Fruit fly (Drosophila melanogaster): ENCODE data around the gene Pgam5.
A peak's percentile ranks its signal among the peaks of the same experiment; 100 is the strongest.

Pgam5 gene

dm6 chrX:1842875-1843274, 30.5 kb downstream of the Pgam5 start:
- TF ChIP-seq EcR (GFP tag; optimal IDR thresholded peaks at IDR 0.05): peak; percentile 31
- TF ChIP-seq CG4496 (GFP tag; IDR thresholded peaks at IDR 0.05): no peak
- TF ChIP-seq Ets98B (GFP tag; IDR thresholded peaks at IDR 0.05): peak; percentile 12; the same call in 1 of the 2 replicates

- TF ChIP-seq CG8301 (tag; optimal IDR thresholded peaks at IDR 0.05) (peak; percentile 60), Ets98B (GFP tag; IDR thresholded peaks at IDR 0.05) (peak; percentile 51), EcR (GFP tag; optimal IDR thresholded peaks at IDR 0.05) (peak; percentile 88), CG12605 (GFP tag; IDR thresholded peaks at IDR 0.05) (no peak), CG10348 (GFP tag; IDR thresholded peaks at IDR 0.05) (no peak), gl (tag; optimal IDR thresholded peaks at IDR 0.05) (peak; percentile 82), Pif1B (GFP tag; optimal IDR thresholded peaks at IDR 0.05) (peak; percentile 88), Pif1A (GFP tag; optimal IDR thresholded peaks at IDR 0.05) (peak; percentile 84), Snoo (tag; optimal IDR thresholded peaks at IDR 0.05) (peak; percentile 79), CG14655 (GFP tag; optimal IDR thresholded peaks at IDR 0.05) (peak; percentile 75), D1 (tag; optimal IDR thresholded peaks at IDR 0.05) (peak; percentile 57), CG15710 (tag; optimal IDR thresholded peaks at IDR 0.05) (peak; percentile 87), CG4496 (GFP tag; IDR thresholded peaks at IDR 0.05) (peak; percentile 73), CG13204 (GFP tag; optimal IDR thresholded peaks at IDR 0.05) (peak; percentile 63), CG32121 (GFP tag; IDR thresholded peaks at IDR 0.05) (no peak), CG9948 (tag; optimal IDR thresholded peaks at IDR 0.05) (peak; percentile 80), rn (GFP tag; IDR thresholded peaks at IDR 0.05) (0 out of 2 replicates have a peak, but pooled peaks have one; percentile 35), CG34367 (tag; optimal IDR thresholded peaks at IDR 0.05) (peak; percentile 87), CG8159 (tag; optimal IDR thresholded peaks at IDR 0.05) (peak; percentile 84), fd96Ca (GFP tag; IDR thresholded peaks at IDR 0.05) (peak; percentile 64; the same call in 2 of the 3 replicates), CG17806 (tag; optimal IDR thresholded peaks at IDR 0.05) (peak; percentile 83)
Measured at dm6 chrX:1840520-1840919, 32.8 kb downstream of the Pgam5 start.

DNA sequence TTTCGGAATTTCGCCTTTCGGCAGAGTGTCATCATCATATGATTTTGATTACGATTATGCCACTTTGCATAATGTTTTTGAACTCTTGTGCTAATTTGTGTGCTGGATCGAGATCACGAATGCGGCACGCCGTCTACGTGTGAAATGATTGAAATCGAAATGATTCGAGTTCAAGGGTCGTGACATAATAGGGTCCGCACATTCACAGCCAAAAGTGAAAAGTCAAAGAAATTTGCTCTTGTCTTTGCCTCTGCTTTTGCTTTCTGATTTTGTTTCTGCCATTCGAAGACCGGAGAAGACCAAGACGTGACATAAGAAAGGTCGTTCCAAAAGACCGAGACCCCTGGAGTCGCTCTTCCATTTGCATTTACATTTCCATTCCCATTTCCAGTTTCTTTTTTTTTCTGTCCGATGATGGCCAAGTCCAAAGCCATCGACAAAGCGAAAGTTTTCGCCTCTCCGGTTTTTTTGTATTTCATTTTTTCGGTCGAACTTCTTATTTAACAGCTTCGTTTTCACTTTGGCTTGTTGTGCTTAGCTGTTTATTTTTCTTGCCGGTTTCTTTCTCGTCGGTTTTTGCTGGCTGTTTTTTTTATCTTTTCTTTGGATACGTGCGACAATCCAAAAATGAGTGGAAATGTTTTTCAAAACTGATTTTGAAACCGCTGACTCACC, 38.5 kb downstream of the Pgam5 start:
- TF ChIP-seq fd96Ca (GFP tag; IDR thresholded peaks at IDR 0.05) (no peak), CG15710 (tag; optimal IDR thresholded peaks at IDR 0.05) (no peak), CG4496 (GFP tag; IDR thresholded peaks at IDR 0.05) (no peak), gl (tag; optimal IDR thresholded peaks at IDR 0.05) (no peak), CG12605 (GFP tag; IDR thresholded peaks at IDR 0.05) (no peak), rn (GFP tag; IDR thresholded peaks at IDR 0.05) (no peak), CG34367 (tag; optimal IDR thresholded peaks at IDR 0.05) (no peak), CG32121 (GFP tag; IDR thresholded peaks at IDR 0.05) (no peak), Pif1A (GFP tag; optimal IDR thresholded peaks at IDR 0.05) (no peak), CG8159 (tag; optimal IDR thresholded peaks at IDR 0.05) (no peak), CG13204 (GFP tag; optimal IDR thresholded peaks at IDR 0.05) (no peak)

DNA sequence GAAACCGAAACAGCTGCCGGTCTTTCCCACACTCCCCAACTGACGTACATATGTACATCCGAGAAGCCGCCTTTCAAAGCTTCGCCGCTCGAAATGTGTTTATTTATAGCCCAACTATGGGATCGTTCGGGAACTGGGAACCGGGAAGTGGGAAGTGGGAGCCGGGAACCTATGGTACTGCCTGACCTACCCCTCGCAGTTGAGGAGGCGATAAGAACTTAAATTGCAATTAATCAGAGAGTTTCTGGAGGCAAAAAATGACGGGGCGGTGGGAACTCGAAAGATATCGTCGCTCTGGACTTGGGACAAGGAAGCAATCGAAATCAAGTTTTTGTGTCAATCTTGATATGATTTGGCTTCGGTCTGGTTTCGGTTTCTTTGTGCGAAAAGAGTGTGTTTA, 40.7 kb downstream of the Pgam5 start:
- TF ChIP-seq CG34367 (tag; optimal IDR thresholded peaks at IDR 0.05) (no peak), Pif1B (GFP tag; optimal IDR thresholded peaks at IDR 0.05) (no peak), EcR (GFP tag; optimal IDR thresholded peaks at IDR 0.05) (peak; percentile 29), CG9948 (tag; optimal IDR thresholded peaks at IDR 0.05) (no peak)

dm6 chrX:1831219-1831555, 42.2 kb downstream of the Pgam5 start:
- TF ChIP-seq rn (GFP tag; IDR thresholded peaks at IDR 0.05): no peak
- TF ChIP-seq EcR (GFP tag; optimal IDR thresholded peaks at IDR 0.05): no peak
- TF ChIP-seq CG32121 (GFP tag; IDR thresholded peaks at IDR 0.05): no peak
- TF ChIP-seq Snoo (tag; optimal IDR thresholded peaks at IDR 0.05): no peak
- TF ChIP-seq CG17806 (tag; optimal IDR thresholded peaks at IDR 0.05): no peak
- TF ChIP-seq CG8159 (tag; optimal IDR thresholded peaks at IDR 0.05): no peak
- no peak for TF ChIP-seq Pif1A (GFP tag; optimal IDR thresholded peaks at IDR 0.05)
- no peak for TF ChIP-seq CG12605 (GFP tag; IDR thresholded peaks at IDR 0.05)

DNA sequence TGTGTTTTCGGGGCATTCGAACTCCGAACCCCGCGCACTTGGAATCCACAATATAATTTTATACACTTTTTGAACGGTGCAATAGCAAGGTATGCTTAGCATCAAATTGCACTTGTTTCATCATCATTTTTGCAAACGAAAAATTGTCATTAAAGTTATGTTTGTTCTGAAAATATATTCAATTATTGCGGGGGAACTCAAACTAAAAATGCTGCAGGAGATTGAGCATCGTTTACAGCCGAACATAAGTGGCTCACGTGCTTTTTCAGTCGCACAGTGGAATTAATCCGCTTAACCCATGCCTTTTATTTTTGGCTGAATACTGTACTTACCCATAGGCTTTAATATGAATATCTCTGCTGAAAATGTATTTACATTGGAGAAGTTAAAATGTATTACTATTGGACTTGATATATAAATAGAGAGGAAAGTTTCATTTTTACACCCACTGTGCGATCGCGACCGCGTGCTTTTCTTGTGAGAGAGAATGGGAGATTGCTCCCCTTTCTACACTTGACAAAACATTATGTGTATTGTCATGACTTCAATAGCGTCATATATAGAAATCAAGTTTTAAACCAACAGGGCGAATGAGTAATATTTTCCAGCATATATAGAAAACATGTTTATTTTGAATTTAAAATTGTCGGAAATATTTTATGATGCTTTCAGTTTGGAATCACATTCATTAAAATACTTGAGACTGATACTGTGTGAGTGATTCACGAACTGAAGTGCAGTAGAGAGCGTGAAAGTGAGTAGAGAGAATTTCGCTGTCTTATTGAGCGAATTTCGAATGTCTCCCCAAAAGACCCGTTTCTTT, 42.8 kb downstream of the Pgam5 start:
- peak; percentile 94 for TF ChIP-seq CG10348 (GFP tag; IDR thresholded peaks at IDR 0.05)
- TF ChIP-seq CG13204 (GFP tag; optimal IDR thresholded peaks at IDR 0.05): peak; percentile 87
- peak; percentile 96 for TF ChIP-seq gl (tag; optimal IDR thresholded peaks at IDR 0.05)
- peak; percentile 99 for TF ChIP-seq CG32121 (GFP tag; IDR thresholded peaks at IDR 0.05)
- peak; percentile 67 for TF ChIP-seq EcR (GFP tag; optimal IDR thresholded peaks at IDR 0.05)
- peak; percentile 99 for TF ChIP-seq Ets98B (GFP tag; IDR thresholded peaks at IDR 0.05)
- TF ChIP-seq Pif1A (GFP tag; optimal IDR thresholded peaks at IDR 0.05): peak; percentile 99
- peak; percentile 99 for TF ChIP-seq CG12605 (GFP tag; IDR thresholded peaks at IDR 0.05)
- TF ChIP-seq CG34367 (tag; optimal IDR thresholded peaks at IDR 0.05): peak; percentile 98
- peak; percentile 98 for TF ChIP-seq CG8301 (tag; optimal IDR thresholded peaks at IDR 0.05)
- peak; percentile 98 for TF ChIP-seq Snoo (tag; optimal IDR thresholded peaks at IDR 0.05)
- TF ChIP-seq CG17806 (tag; optimal IDR thresholded peaks at IDR 0.05): peak; percentile 99
- peak; percentile 98 for TF ChIP-seq CG8159 (tag; optimal IDR thresholded peaks at IDR 0.05)
- peak; percentile 99 for TF ChIP-seq fd96Ca (GFP tag; IDR thresholded peaks at IDR 0.05)
- peak; percentile 98 for TF ChIP-seq rn (GFP tag; IDR thresholded peaks at IDR 0.05)
- TF ChIP-seq CG14655 (GFP tag; optimal IDR thresholded peaks at IDR 0.05): peak; percentile 98
- TF ChIP-seq CG9948 (tag; optimal IDR thresholded peaks at IDR 0.05): peak; percentile 97
- peak; percentile 100 for TF ChIP-seq CG4496 (GFP tag; IDR thresholded peaks at IDR 0.05)
- TF ChIP-seq D1 (tag; optimal IDR thresholded peaks at IDR 0.05): peak; percentile 89
- TF ChIP-seq Pif1B (GFP tag; optimal IDR thresholded peaks at IDR 0.05): peak; percentile 99
- TF ChIP-seq CG15710 (tag; optimal IDR thresholded peaks at IDR 0.05): peak; percentile 95

All from whole organism, pupa.